Worm (Caenorhabditis elegans): ENCODE data around the gene rsp-4.

- no peak for TF ChIP-seq C17E4.6 (GFP tag; IDR thresholded peaks at IDR 0.05)
- TF ChIP-seq snpc-3.4 (tag; optimal IDR thresholded peaks at IDR 0.05): no peak
- no peak for TF ChIP-seq lsy-27 (tag; optimal IDR thresholded peaks at IDR 0.05; ENCODE audit: borderline replicate concordance, insufficient read depth)
- no peak for TF ChIP-seq snpc-4 (GFP tag; optimal IDR thresholded peaks at IDR 0.05)
- peak in 1 of 4 experiments; percentile 14 for TF ChIP-seq snpc-4 (tag; optimal IDR thresholded peaks at IDR 0.05)
- TF ChIP-seq sea-2 (GFP tag; IDR thresholded peaks at IDR 0.05): no peak
- TF ChIP-seq nhr-90 (tag; optimal IDR thresholded peaks at IDR 0.05): no peak
- TF ChIP-seq mxl-1 (tag; optimal IDR thresholded peaks at IDR 0.05): no peak
- no peak for TF ChIP-seq unc-62 (GFP tag; optimal IDR thresholded peaks at IDR 0.05)
- peak; percentile 85 for TF ChIP-seq madf-6 (GFP tag; IDR thresholded peaks at IDR 0.05)
- no peak for TF ChIP-seq rec-8 (tag; optimal IDR thresholded peaks at IDR 0.05)
Observed at ce11 chrII:5423832-5424231, 35.2 kb upstream of the rsp-4 start, which contains the start of gene F07F6.7.

Measured in whole organism, young adult.